Worm (Caenorhabditis elegans): Measurements from ENCODE around the gene gtf-2H3.
A peak's percentile ranks its signal among the peaks of the same experiment; 100 is the strongest.

Gene gtf-2H3

ce11 chrIII:10078151-10078550, 41.8 kb downstream of the gtf-2H3 start, which contains the start of gene T16G12.9:
T16G12.9 (minus strand) TSS chrIII:10078251.
- TF ChIP-seq isw-1 (GFP tag; IDR thresholded peaks at IDR 0.05) = no peak

ce11 chrIII:10076042-10076441, 43.9 kb downstream of the gtf-2H3 start:
- TF ChIP-seq ztf-11 (tag; optimal IDR thresholded peaks at IDR 0.05) (no peak), ceh-82 (tag; optimal IDR thresholded peaks at IDR 0.05) (no peak), ceh-90 (tag; optimal IDR thresholded peaks at IDR 0.05) (no peak), egl-13 (tag; optimal IDR thresholded peaks at IDR 0.05) (no peak), dsc-1 (tag; optimal IDR thresholded peaks at IDR 0.05) (no peak), C34B4.2 (tag; optimal IDR thresholded peaks at IDR 0.05) (no peak), lin-39 (tag; optimal IDR thresholded peaks at IDR 0.05) (no peak), efl-1 (optimal IDR thresholded peaks at IDR 0.05) (no peak), efl-1 (GFP tag; optimal IDR thresholded peaks at IDR 0.05 in 1 of 2) (peak in 1 of 2 experiments; percentile 4), elt-2 (tag; optimal IDR thresholded peaks at IDR 0.05) (no peak), hlh-17 (GFP tag; optimal IDR thresholded peaks at IDR 0.05; ENCODE audit: borderline replicate concordance) (no peak), lin-15B (tag; optimal IDR thresholded peaks at IDR 0.05) (no peak), dpl-1 (GFP tag; optimal IDR thresholded peaks at IDR 0.05) (peak in 1 of 3 experiments; percentile 8), elt-3 (tag; optimal IDR thresholded peaks at IDR 0.05) (no peak)

- no peak for TF ChIP-seq zip-4 (GFP tag; optimal IDR thresholded peaks at IDR 0.05)
- TF ChIP-seq nhr-237 (tag; optimal IDR thresholded peaks at IDR 0.05) = no peak
- no peak for TF ChIP-seq nhr-76 (tag; optimal IDR thresholded peaks at IDR 0.05)
- no peak for TF ChIP-seq mef-2 (tag; optimal IDR thresholded peaks at IDR 0.05)
- no peak for TF ChIP-seq aly-2 (tag; optimal IDR thresholded peaks at IDR 0.05)
- no peak for TF ChIP-seq unc-62 (GFP tag; optimal IDR thresholded peaks at IDR 0.05)
- no peak for TF ChIP-seq unc-86 (tag; optimal IDR thresholded peaks at IDR 0.05)
- no peak for TF ChIP-seq lin-13 (GFP tag; optimal IDR thresholded peaks at IDR 0.05)
- no peak for TF ChIP-seq skn-1 (tag; optimal IDR thresholded peaks at IDR 0.05)
- TF ChIP-seq ceh-63 (GFP tag; optimal IDR thresholded peaks at IDR 0.05) = no peak
- TF ChIP-seq C34B4.2 (tag; optimal IDR thresholded peaks at IDR 0.05) = no peak
- TF ChIP-seq isw-1 (GFP tag; IDR thresholded peaks at IDR 0.05) = no peak
- TF ChIP-seq lin-39 (tag; optimal IDR thresholded peaks at IDR 0.05) = no peak
- no peak for TF ChIP-seq ets-5 (GFP tag; IDR thresholded peaks at IDR 0.05)
These were observed 50.7 kb downstream of the gtf-2H3 start, which contains the start of gene T16G12.6 for ce11 chrIII:10069278-10069677. T16G12.6 (plus strand) TSS chrIII:10069578.

Data from whole organism, L1 larva.